Fruit fly (Drosophila melanogaster) whole organism, embryonic: Measurements from ENCODE around the gene CG13454.

Experiments used
- Adf1 ChIP-seq: fragments of 200-800 bp; sonication (Bioruptor generic); IDR thresholded peaks from 2 replicates; pipeline ENCODE4 v1.3.6; 2022; ENCODE audit warnings: missing biosample characterization, missing genetic modification characterization
- Atf6 ChIP-seq: fragments of 200-800 bp; sonication (Bioruptor generic); IDR thresholded peaks from 2 replicates; pipeline ENCODE4 v1.3.6; 2022; ENCODE audit warnings: missing biosample characterization, missing genetic modification characterization
- B-H1 ChIP-seq: fragments of 200-800 bp; sonication (Bioruptor generic); IDR thresholded peaks from 3 replicates; pipeline ENCODE4 v1.3.6; 2022; ENCODE audit warnings: missing biosample characterization, missing genetic modification characterization
- CG10565 ChIP-seq: fragments of 200-800 bp; sonication (Bioruptor generic); optimal IDR thresholded peaks from 3 replicates; lab custom pipeline; 2016; ENCODE audit warnings: missing biosample characterization, mild to moderate bottlenecking, missing genetic modification characterization
- CG12155 ChIP-seq: fragments of 200-800 bp; sonication (Bioruptor generic); optimal IDR thresholded peaks from 3 replicates; lab custom pipeline; 2016; ENCODE audit warnings: missing biosample characterization, missing genetic modification characterization
- CG13894 ChIP-seq: fragments of 200-800 bp; sonication (Bioruptor generic); optimal IDR thresholded peaks from 3 replicates; lab custom pipeline; 2018; ENCODE audit warnings: missing biosample characterization, mild to moderate bottlenecking, missing genetic modification characterization, moderate library complexity
- CG14710 ChIP-seq: fragments of 200-800 bp; sonication (Bioruptor generic); optimal IDR thresholded peaks from 3 replicates; lab custom pipeline; 2019; ENCODE audit warnings: missing biosample characterization, mild to moderate bottlenecking, missing genetic modification characterization, moderate library complexity
- CG1529 ChIP-seq: fragments of 200-800 bp; sonication (Bioruptor generic); optimal IDR thresholded peaks from 3 replicates; lab custom pipeline; 2018; ENCODE audit warnings: missing biosample characterization, missing genetic modification characterization
- CG15479 ChIP-seq: fragments of 200-800 bp; sonication (Bioruptor generic); optimal IDR thresholded peaks from 3 replicates; lab custom pipeline; 2019; ENCODE audit warnings: missing biosample characterization, mild to moderate bottlenecking, missing genetic modification characterization, moderate library complexity
- CG16813 ChIP-seq: fragments of 200-800 bp; sonication (Bioruptor generic); IDR thresholded peaks from 3 replicates; pipeline ENCODE4 v1.3.6; 2022; ENCODE audit warnings: missing biosample characterization, missing genetic modification characterization; ENCODE audit not compliant: partially characterized antibody
- CG2678 ChIP-seq: fragments of 200-800 bp; sonication (Bioruptor generic); optimal IDR thresholded peaks from 3 replicates; lab custom pipeline; 2019; ENCODE audit warnings: missing biosample characterization, mild to moderate bottlenecking, missing genetic modification characterization, moderate library complexity
- CG3065 ChIP-seq: fragments of 200-800 bp; sonication (Bioruptor generic); optimal IDR thresholded peaks from 2 replicates; lab custom pipeline; 2016; ENCODE audit warnings: missing biosample characterization, missing genetic modification characterization
- CG34224 ChIP-seq: fragments of 200-800 bp; sonication (Bioruptor generic); IDR thresholded peaks from 3 replicates; pipeline ENCODE4 v1.3.6; 2022; ENCODE audit warnings: missing biosample characterization, missing genetic modification characterization; ENCODE audit not compliant: partially characterized antibody
- CG42726 ChIP-seq: fragments of 200-800 bp; sonication (Bioruptor generic); IDR thresholded peaks from 2 replicates; pipeline ENCODE4 v1.3.6; 2022; ENCODE audit warnings: missing biosample characterization, missing genetic modification characterization; ENCODE audit not compliant: partially characterized antibody
- CG4282 ChIP-seq: fragments of 200-800 bp; sonication (Bioruptor generic); optimal IDR thresholded peaks from 2 replicates; lab custom pipeline; 2016; ENCODE audit warnings: missing biosample characterization, missing genetic modification characterization
- CG5180 ChIP-seq: fragments of 200-800 bp; sonication (Bioruptor generic); optimal IDR thresholded peaks from 3 replicates; lab custom pipeline; 2017; ENCODE audit warnings: missing biosample characterization, missing genetic modification characterization, mild to moderate bottlenecking, moderate library complexity, missing genetic modification reagents
- CG6683 ChIP-seq: fragments of 200-800 bp; sonication (Bioruptor generic); optimal IDR thresholded peaks from 2 replicates; lab custom pipeline; 2017; ENCODE audit warnings: missing biosample characterization, mild to moderate bottlenecking, missing genetic modification characterization, missing genetic modification reagents
- CG8089 ChIP-seq: fragments of 200-800 bp; sonication (Bioruptor generic); optimal IDR thresholded peaks from 3 replicates; lab custom pipeline; 2016; ENCODE audit warnings: missing biosample characterization, missing genetic modification characterization
- CG8765 ChIP-seq: fragments of 200-800 bp; sonication (Bioruptor generic); IDR thresholded peaks from 2 replicates; pipeline ENCODE4 v1.3.6; 2022; ENCODE audit warnings: missing biosample characterization, missing genetic modification characterization
- CG9437 ChIP-seq: fragments of 200-800 bp; sonication (Bioruptor generic); optimal IDR thresholded peaks from 2 replicates; lab custom pipeline; 2018; ENCODE audit warnings: missing biosample characterization, mild to moderate bottlenecking, missing genetic modification characterization
- CG9876 ChIP-seq: fragments of 200-800 bp; sonication (Bioruptor generic); optimal IDR thresholded peaks from 2 replicates; lab custom pipeline; 2016; ENCODE audit warnings: missing biosample characterization, missing genetic modification characterization
- CHES-1-like ChIP-seq: fragments of 200-800 bp; sonication (Bioruptor generic); optimal IDR thresholded peaks from 2 replicates; lab custom pipeline; 2016; ENCODE audit warnings: missing biosample characterization, missing genetic modification characterization
- Dbx ChIP-seq: fragments of 200-800 bp; sonication (Bioruptor generic); IDR thresholded peaks from 3 replicates; pipeline ENCODE4 v1.3.6; 2022; ENCODE audit warnings: missing biosample characterization, missing genetic modification characterization
- Dek ChIP-seq: fragments of 200-800 bp; sonication (Bioruptor generic); optimal IDR thresholded peaks from 3 replicates; lab custom pipeline; 2019; ENCODE audit warnings: missing biosample characterization, mild to moderate bottlenecking, missing genetic modification characterization, moderate library complexity
- Dll ChIP-seq: fragments of 200-800 bp; sonication (Bioruptor generic); IDR thresholded peaks from 4 replicates; pipeline ENCODE4 v1.3.6; 2022; ENCODE audit warnings: missing biosample characterization, missing genetic modification characterization; ENCODE audit not compliant: partially characterized antibody
- Ets97D ChIP-seq: fragments of 200-800 bp; sonication (Bioruptor generic); optimal IDR thresholded peaks from 3 replicates; lab custom pipeline; 2016; ENCODE audit warnings: missing biosample characterization, missing genetic modification characterization
- HLH3B ChIP-seq: fragments of 200-800 bp; sonication (Bioruptor generic); IDR thresholded peaks from 2 replicates; pipeline ENCODE4 v1.3.6; 2022; ENCODE audit warnings: missing biosample characterization, missing genetic modification characterization
- Hmx ChIP-seq: fragments of 200-800 bp; sonication (Bioruptor generic); optimal IDR thresholded peaks from 2 replicates; lab custom pipeline; 2016; ENCODE audit warnings: missing biosample characterization, missing genetic modification characterization
- MBD-R2 ChIP-seq: fragments of 200-800 bp; sonication (Bioruptor generic); IDR thresholded peaks from 2 replicates; pipeline ENCODE4 v1.3.6; 2022; ENCODE audit warnings: missing biosample characterization, missing genetic modification characterization
- Opbp ChIP-seq: fragments of 200-800 bp; sonication (Bioruptor generic); IDR thresholded peaks from 3 replicates; pipeline ENCODE4 v1.3.6; 2022; ENCODE audit warnings: missing biosample characterization, missing genetic modification characterization; ENCODE audit not compliant: partially characterized antibody
- Optix ChIP-seq: fragments of 200-800 bp; sonication (Bioruptor generic); IDR thresholded peaks from 3 replicates; pipeline ENCODE4 v1.3.6; 2022; ENCODE audit warnings: missing biosample characterization, missing genetic modification characterization
- Six4 ChIP-seq: fragments of 200-800 bp; sonication (Bioruptor generic); optimal IDR thresholded peaks from 2 replicates; lab custom pipeline; 2016; ENCODE audit warnings: missing biosample characterization, missing genetic modification characterization
- Sry-β ChIP-seq: fragments of 200-800 bp; sonication (Bioruptor generic); optimal IDR thresholded peaks from 2 replicates; lab custom pipeline; 2018; ENCODE audit warnings: missing biosample characterization, mild to moderate bottlenecking, missing genetic modification characterization, moderate library complexity
- Stat92E ChIP-seq, 3 experiments: fragments of >200 bp in 2 of 3; fragments of 200-800 bp in 1 of 3; sonication (Bioruptor generic) in 1 of 3; optimal IDR thresholded peaks; 2 replicates each; lab custom pipeline; 2017 to 2019; ENCODE audit warnings: missing biosample characterization in 3 of 3, missing genetic modification characterization in 3 of 3, mild to moderate bottlenecking in 1 of 3, moderate library complexity in 1 of 3
- btn ChIP-seq: fragments of 200-800 bp; sonication (Bioruptor generic); optimal IDR thresholded peaks from 2 replicates; lab custom pipeline; 2016; ENCODE audit warnings: missing biosample characterization, missing genetic modification characterization
- caup ChIP-seq: fragments of 200-800 bp; sonication (Bioruptor generic); optimal IDR thresholded peaks from 3 replicates; lab custom pipeline; 2017; ENCODE audit warnings: missing biosample characterization, mild to moderate bottlenecking, missing genetic modification characterization, moderate library complexity; ENCODE audit not compliant: severe bottlenecking
- crol ChIP-seq: fragments of 200-800 bp; sonication (Bioruptor generic); IDR thresholded peaks from 2 replicates; pipeline ENCODE4 v1.3.6; 2022; ENCODE audit warnings: missing biosample characterization, missing genetic modification characterization
- cwo ChIP-seq: fragments of 200-800 bp; sonication (Bioruptor generic); optimal IDR thresholded peaks from 3 replicates; lab custom pipeline; 2017; ENCODE audit warnings: missing biosample characterization, missing genetic modification characterization, mild to moderate bottlenecking, moderate library complexity, missing genetic modification reagents
- dysf ChIP-seq: fragments of 200-800 bp; sonication (Bioruptor generic); IDR thresholded peaks from 3 replicates; pipeline ENCODE4 v1.3.6; 2022; ENCODE audit warnings: missing biosample characterization, missing genetic modification characterization
- en ChIP-seq: fragments of 200-800 bp; sonication (Bioruptor generic); optimal IDR thresholded peaks from 2 replicates; lab custom pipeline; 2016; ENCODE audit warnings: missing biosample characterization, missing genetic modification characterization
- fd3F ChIP-seq: fragments of 200-800 bp; sonication (Bioruptor generic); optimal IDR thresholded peaks from 2 replicates; lab custom pipeline; 2018; ENCODE audit warnings: missing biosample characterization, mild to moderate bottlenecking, missing genetic modification characterization, moderate library complexity
- gfzf ChIP-seq: fragments of 200-800 bp; sonication (Bioruptor generic); optimal IDR thresholded peaks from 2 replicates; lab custom pipeline; 2016; ENCODE audit warnings: missing biosample characterization, mild to moderate bottlenecking, missing genetic modification characterization, moderate library complexity
- jigr1 ChIP-seq: fragments of 200-800 bp; sonication (Bioruptor generic); IDR thresholded peaks from 3 replicates; pipeline ENCODE4 v1.3.6; 2022; ENCODE audit warnings: missing biosample characterization, missing genetic modification characterization
- org-1 ChIP-seq: fragments of 200-800 bp; sonication (Bioruptor generic); optimal IDR thresholded peaks from 2 replicates; lab custom pipeline; 2017; ENCODE audit warnings: missing biosample characterization, missing genetic modification characterization
- pita ChIP-seq: fragments of 200-800 bp; sonication (Bioruptor generic); optimal IDR thresholded peaks from 2 replicates; lab custom pipeline; 2017; ENCODE audit warnings: missing biosample characterization, mild to moderate bottlenecking, missing genetic modification characterization
- scrt ChIP-seq: fragments of 200-800 bp; sonication (Bioruptor generic); optimal IDR thresholded peaks from 2 replicates; lab custom pipeline; 2018; ENCODE audit warnings: missing biosample characterization, mild to moderate bottlenecking, missing genetic modification characterization, moderate library complexity
- tap ChIP-seq: fragments of 200-800 bp; optimal IDR thresholded peaks from 3 replicates; lab custom pipeline; 2019; ENCODE audit warnings: missing biosample characterization, mild to moderate bottlenecking, missing genetic modification characterization, moderate library complexity
- tin ChIP-seq: fragments of 200-800 bp; sonication (Bioruptor generic); optimal IDR thresholded peaks from 3 replicates; lab custom pipeline; 2016; ENCODE audit warnings: missing biosample characterization, missing genetic modification characterization

CG13454 gene

DNA sequence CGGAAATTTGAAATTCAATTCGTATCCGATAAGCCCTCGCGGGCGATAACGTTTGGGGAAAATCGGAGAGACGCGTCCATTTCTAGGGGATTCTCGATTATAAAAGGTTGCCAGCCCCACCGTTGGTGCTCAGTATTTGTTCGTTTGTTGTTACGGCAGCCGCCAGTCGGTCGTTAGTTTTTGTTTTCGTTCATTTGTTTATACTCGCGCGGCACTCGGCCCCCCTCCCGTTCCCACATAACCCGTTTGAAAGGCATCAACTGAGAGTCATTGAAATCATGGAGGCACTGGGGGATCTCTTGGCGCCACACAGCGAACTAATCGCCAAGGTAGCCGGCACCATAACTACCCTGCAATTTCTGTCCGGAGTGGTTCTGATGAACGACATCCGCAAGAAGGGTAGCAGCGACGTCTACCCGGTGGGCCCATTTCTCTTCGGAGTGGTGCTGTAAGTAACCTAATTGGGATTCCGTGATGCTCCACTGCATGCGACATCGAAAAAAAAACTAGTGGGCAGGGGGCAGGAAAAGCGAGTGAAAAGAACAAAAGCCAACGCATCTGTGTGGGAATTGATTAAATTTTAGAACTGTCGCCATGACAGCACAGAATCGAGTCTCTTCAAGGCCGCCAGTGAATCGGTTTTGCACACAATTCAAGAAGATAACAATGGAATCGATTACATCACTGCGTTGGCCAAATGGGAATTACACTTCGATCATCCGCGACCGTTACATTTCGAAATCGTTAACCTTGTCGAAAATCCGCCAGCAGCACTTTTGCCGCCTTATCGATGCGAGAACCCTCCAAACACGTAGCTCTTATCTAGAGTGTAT, 15.8 kb downstream of the CG13454 start, which contains the start of gene CG7272 (continued):
- TF ChIP-seq tin: no peak
- TF ChIP-seq CG42726 (GFP tag; lab: Robert Waterston, UW): no peak
- peak; percentile 43 for TF ChIP-seq MBD-R2
- TF ChIP-seq Dek (tag; lab: Kevin White, UChicago): peak; percentile 17
- peak; percentile 20; the same call in 1 of the 2 replicates for TF ChIP-seq Atf6 (GFP tag; lab: Robert Waterston, UW)
- TF ChIP-seq en (GFP tag; lab: Kevin White, UChicago): no peak
- no peak for TF ChIP-seq tap
- no peak for TF ChIP-seq CG8089 (GFP tag; lab: Kevin White, UChicago)
- TF ChIP-seq CG1529 (GFP tag; lab: Kevin White, UChicago): no peak
- 0 out of 3 replicates have a peak, but pooled peaks have one; percentile 19 for TF ChIP-seq CG16813 (GFP tag; lab: Robert Waterston, UW)
- no peak for TF ChIP-seq CG12155 (GFP tag; lab: Kevin White, UChicago)
- TF ChIP-seq scrt (GFP tag; lab: Kevin White, UChicago): no peak
- peak; percentile 29 for TF ChIP-seq CG14710 (tag; lab: Kevin White, UChicago)
- TF ChIP-seq org-1 (GFP tag; lab: Kevin White, UChicago): no peak
- TF ChIP-seq B-H1: no peak
- TF ChIP-seq CG9437 (GFP tag; lab: Kevin White, UChicago): no peak
- TF ChIP-seq CG2678 (tag; lab: Kevin White, UChicago): peak; percentile 24
- no peak for TF ChIP-seq CG8765
- TF ChIP-seq Optix: no peak
- 0 out of 3 replicates have a peak, but pooled peaks have one; percentile 32 for TF ChIP-seq dysf
- peak in 1 of 3 experiments; percentile 21 for TF ChIP-seq Stat92E (GFP tag; optimal IDR thresholded peaks at IDR 0.05; lab: Kevin White, UChicago)
- TF ChIP-seq caup (GFP tag; lab: Kevin White, UChicago): peak; percentile 38
- no peak for TF ChIP-seq Six4 (GFP tag; lab: Kevin White, UChicago)
- TF ChIP-seq CHES-1-like (GFP tag; lab: Kevin White, UChicago): peak; percentile 11
- TF ChIP-seq CG4282 (GFP tag; lab: Kevin White, UChicago): no peak
- TF ChIP-seq fd3F: no peak
- no peak for TF ChIP-seq Opbp (GFP tag; lab: Robert Waterston, UW)
- TF ChIP-seq Hmx (GFP tag; lab: Kevin White, UChicago): no peak
- no peak for TF ChIP-seq btn (GFP tag; lab: Kevin White, UChicago)
- TF ChIP-seq cwo (GFP tag; lab: Kevin White, UChicago): no peak
- peak; percentile 48 for TF ChIP-seq CG13894
- TF ChIP-seq CG10565: no peak
- no peak for TF ChIP-seq jigr1 (GFP tag; lab: Robert Waterston, UW)
- TF ChIP-seq CG5180 (GFP tag; lab: Kevin White, UChicago): no peak
- peak; percentile 86 for TF ChIP-seq crol
- no peak for TF ChIP-seq HLH3B (GFP tag; lab: Robert Waterston, UW)
- peak; percentile 37; the same call in 1 of the 2 replicates for TF ChIP-seq Adf1 (GFP tag; lab: Robert Waterston, UW)
- no peak for TF ChIP-seq pita (GFP tag; lab: Kevin White, UChicago)
- TF ChIP-seq CG9876 (GFP tag; lab: Kevin White, UChicago): no peak
- TF ChIP-seq Dll: peak; percentile 23; the same call in 1 of the 4 replicates
- peak; percentile 82 for TF ChIP-seq gfzf (GFP tag; lab: Kevin White, UChicago)
- no peak for TF ChIP-seq CG15479 (GFP tag; lab: Kevin White, UChicago)
- no peak for TF ChIP-seq CG6683 (GFP tag; lab: Kevin White, UChicago)
- TF ChIP-seq Ets97D (GFP tag; lab: Kevin White, UChicago): peak; percentile 18
- TF ChIP-seq Sry-β (GFP tag; lab: Kevin White, UChicago): no peak
- peak; percentile 42; the same call in 2 of the 3 replicates for TF ChIP-seq CG34224 (GFP tag; lab: Robert Waterston, UW)
- peak; percentile 69; the same call in 2 of the 3 replicates for TF ChIP-seq Dbx (GFP tag; lab: Robert Waterston, UW)
- no peak for TF ChIP-seq CG3065 (GFP tag; lab: Kevin White, UChicago)
